Worm (Caenorhabditis elegans): ENCODE measurements around the gene M151.3.

DNA sequence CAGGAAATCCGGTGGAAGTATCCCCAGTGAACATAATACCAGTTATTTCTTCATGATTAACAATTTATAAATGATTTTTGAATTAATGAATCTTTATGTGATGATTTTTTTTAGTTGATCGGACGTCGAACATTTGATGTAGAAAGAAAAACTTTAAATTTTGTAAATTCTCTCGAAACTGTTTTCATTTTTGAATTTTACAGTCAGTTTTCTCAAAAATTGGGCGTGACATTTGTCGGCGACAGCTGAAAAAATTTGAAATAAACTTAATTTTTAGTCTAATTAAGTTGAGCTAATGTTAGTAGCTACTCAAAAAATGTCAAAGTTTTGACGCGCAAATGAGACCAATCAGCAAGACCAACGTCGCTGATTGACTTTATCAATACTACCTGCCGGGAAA lies 43.6 kb upstream of the M151.3 start, which contains the start of gene srh-60:
- no peak for TF ChIP-seq dao-5 (tag; optimal IDR thresholded peaks at IDR 0.05)
- TF ChIP-seq him-1 (tag; optimal IDR thresholded peaks at IDR 0.05): no peak

Data from whole organism, L4/young adult.